Worm (Caenorhabditis elegans) whole organism, L4 larva: Measurements from ENCODE around the gene Y34B4A.4.

Experiments
- D1046.2 ChIP-seq: fragments of 200-800 bp; sonication (Bioruptor generic); IDR thresholded peaks from 2 replicates; pipeline ENCODE4 v1.3.6; 2022; ENCODE audit warnings: missing genetic modification characterization, missing compliant biosample characterization
- Y48G9A.11 ChIP-seq: fragments of 200-800 bp; sonication (Bioruptor generic); IDR thresholded peaks from 2 replicates; pipeline ENCODE4 v1.3.6; 2022; ENCODE audit warnings: missing genetic modification reagents, missing genetic modification characterization, missing compliant biosample characterization
- Y5F2A.4 ChIP-seq: fragments of 200-800 bp; sonication (Bioruptor generic); optimal IDR thresholded peaks from 2 replicates; lab custom pipeline; 2018; ENCODE audit warnings: mild to moderate bottlenecking, missing genetic modification characterization, missing compliant biosample characterization
- Y75B8A.6 ChIP-seq: fragments of 200-800 bp; sonication (Bioruptor generic); IDR thresholded peaks from 2 replicates; pipeline ENCODE4 v1.3.6; 2022; ENCODE audit warnings: missing genetic modification reagents, missing genetic modification characterization, missing compliant biosample characterization
- ZK337.2 ChIP-seq: fragments of 200-800 bp; sonication (Bioruptor generic); IDR thresholded peaks from 2 replicates; pipeline ENCODE4 v1.3.6; 2022; ENCODE audit warnings: missing genetic modification reagents, missing genetic modification characterization, missing compliant biosample characterization
- ZK546.5 ChIP-seq, 2 experiments: sonication (generic microtip); optimal IDR thresholded peaks; 2 replicates each; lab custom pipeline; 2017; ENCODE audit warnings: missing biosample characterization in 2 of 2, missing genetic modification characterization in 2 of 2
- aha-1 ChIP-seq: fragments of 150-350 bp; peaks from one replicate; lab custom pipeline; 2014; ENCODE audit warnings: missing biosample characterization, missing genetic modification characterization
- arid-1 ChIP-seq: fragments of 200-800 bp; sonication (Bioruptor generic); conservative IDR thresholded peaks from 2 replicates; pipeline ENCODE4 v1.3.6; 2022; ENCODE audit warnings: missing genetic modification reagents, missing genetic modification characterization, missing compliant biosample characterization
- ceh-28 ChIP-seq: fragments of 150-350 bp; optimal IDR thresholded peaks from 2 replicates; lab custom pipeline; 2014; ENCODE audit warnings: missing biosample characterization, missing genetic modification reagents, missing genetic modification characterization
- ceh-32 ChIP-seq: sonication (generic microtip); optimal IDR thresholded peaks from 2 replicates; lab custom pipeline; 2016; ENCODE audit warnings: mild to moderate bottlenecking, missing genetic modification characterization, missing compliant biosample characterization; ENCODE audit not compliant: poor library complexity
- ceh-82 ChIP-seq: sonication (generic microtip); optimal IDR thresholded peaks from 2 replicates; lab custom pipeline; 2017; ENCODE audit warnings: missing biosample characterization, missing genetic modification characterization
- ctbp-1 ChIP-seq: fragments of 200-800 bp; sonication (Bioruptor generic); IDR thresholded peaks from 2 replicates; pipeline ENCODE4 v1.3.6; 2022; ENCODE audit warnings: missing genetic modification reagents, missing genetic modification characterization, missing compliant biosample characterization
- daf-12 ChIP-seq: fragments of 150-350 bp; optimal IDR thresholded peaks from 2 replicates; lab custom pipeline; 2014; ENCODE audit warnings: missing biosample characterization, missing genetic modification reagents, missing genetic modification characterization
- daf-16 ChIP-seq, 3 experiments: sonication (generic microtip); optimal IDR thresholded peaks; 2 replicates each; lab custom pipeline; 2016 to 2017; ENCODE audit warnings: missing genetic modification characterization in 3 of 3, missing genetic modification reagents in 3 of 3, mild to moderate bottlenecking in 2 of 3, missing compliant biosample characterization in 2 of 3, missing biosample characterization in 1 of 3, moderate library complexity in 1 of 3
- daf-19 ChIP-seq: fragments of 200-800 bp; sonication (Bioruptor generic); conservative IDR thresholded peaks from 2 replicates; pipeline ENCODE4 v1.3.6; 2022; ENCODE audit warnings: missing genetic modification characterization, missing compliant biosample characterization
- dmd-6 ChIP-seq: fragments of 200-800 bp; sonication (Bioruptor generic); IDR thresholded peaks from 2 replicates; pipeline ENCODE4 v1.3.6; 2022; ENCODE audit warnings: missing genetic modification reagents, missing genetic modification characterization, missing compliant biosample characterization
- dmd-9 ChIP-seq: fragments of 200-800 bp; sonication (Bioruptor generic); IDR thresholded peaks from 2 replicates; pipeline ENCODE4 v1.3.6; 2022; ENCODE audit warnings: missing genetic modification reagents, missing genetic modification characterization, missing compliant biosample characterization
- dpl-1 ChIP-seq: fragments of 150-350 bp; optimal IDR thresholded peaks from 2 replicates; lab custom pipeline; 2014; ENCODE audit warnings: missing biosample characterization, missing genetic modification reagents, missing genetic modification characterization
- egl-27 ChIP-seq: sonication (generic microtip); optimal IDR thresholded peaks from 3 replicates; lab custom pipeline; 2017; ENCODE audit warnings: missing biosample characterization, missing genetic modification reagents, missing genetic modification characterization
- egl-43 ChIP-seq: fragments of 200-800 bp; sonication (Bioruptor generic); IDR thresholded peaks from 2 replicates; pipeline ENCODE4 v1.3.6; 2022; ENCODE audit warnings: missing genetic modification reagents, missing genetic modification characterization, missing compliant biosample characterization
- fos-1 ChIP-seq: fragments of 150-350 bp; optimal IDR thresholded peaks from 2 replicates; lab custom pipeline; 2014; ENCODE audit warnings: missing biosample characterization, missing genetic modification characterization
- hif-1 ChIP-seq, 2 experiments: sonication (generic microtip); optimal IDR thresholded peaks; 2 replicates each; lab custom pipeline; 2016 to 2017; ENCODE audit warnings: missing compliant biosample characterization in 2 of 2, missing genetic modification characterization in 2 of 2, missing genetic modification reagents in 2 of 2, missing genotype in 2 of 2, mild to moderate bottlenecking in 1 of 2
- hlh-11 ChIP-seq: fragments of 200-800 bp; sonication (Bioruptor generic); optimal IDR thresholded peaks from 2 replicates; lab custom pipeline; 2018; ENCODE audit warnings: mild to moderate bottlenecking, missing genetic modification characterization, missing compliant biosample characterization
- hlh-30 ChIP-seq: sonication (generic microtip); optimal IDR thresholded peaks from 2 replicates; lab custom pipeline; 2017; ENCODE audit warnings: antibody characterized with exemption, mild to moderate bottlenecking, missing genetic modification characterization, missing compliant biosample characterization; ENCODE audit not compliant: insufficient read depth
- jun-1 ChIP-seq: fragments of 150-350 bp; optimal IDR thresholded peaks from 2 replicates; lab custom pipeline; 2014; ENCODE audit warnings: missing biosample characterization, missing genetic modification reagents, missing genetic modification characterization
- lim-7 ChIP-seq: fragments of 200-800 bp; sonication (Bioruptor generic); IDR thresholded peaks from 2 replicates; pipeline ENCODE4 v1.3.6; 2022; ENCODE audit warnings: missing genetic modification characterization, missing compliant biosample characterization
- lin-13 ChIP-seq: fragments of 150-350 bp; optimal IDR thresholded peaks from 2 replicates; lab custom pipeline; 2014; ENCODE audit warnings: missing biosample characterization, missing genetic modification reagents, missing genetic modification characterization
- lin-29 ChIP-seq: fragments of 200-800 bp; sonication (Bioruptor generic); IDR thresholded peaks from 2 replicates; pipeline ENCODE4 v1.3.6; 2022; ENCODE audit warnings: missing genetic modification reagents, missing genetic modification characterization, missing compliant biosample characterization
- lir-3 ChIP-seq: sonication (generic microtip); optimal IDR thresholded peaks from 2 replicates; lab custom pipeline; 2016; ENCODE audit warnings: mild to moderate bottlenecking, missing genetic modification characterization, missing compliant biosample characterization
- madf-9 ChIP-seq: fragments of 200-800 bp; sonication (Bioruptor generic); conservative IDR thresholded peaks from 2 replicates; pipeline ENCODE4 v1.3.6; 2022; ENCODE audit warnings: missing genetic modification reagents, missing genetic modification characterization, missing compliant biosample characterization
- mdl-1 ChIP-seq, 2 experiments: fragments of 150-350 bp in 1 of 2; sonication (generic microtip) in 1 of 2; optimal IDR thresholded peaks; 2 replicates each; lab custom pipeline; 2014 to 2017; ENCODE audit warnings: missing biosample characterization in 2 of 2, missing genetic modification characterization in 2 of 2
- mep-1 ChIP-seq: fragments of 150-350 bp; sonication (generic microtip); optimal IDR thresholded peaks from 3 replicates; lab custom pipeline; 2014; ENCODE audit warnings: missing biosample characterization, missing genetic modification characterization
- mes-2 ChIP-seq: sonication (generic microtip); optimal IDR thresholded peaks from 2 replicates; lab custom pipeline; 2016; ENCODE audit warnings: missing genotype, mild to moderate bottlenecking, missing genetic modification characterization, missing compliant biosample characterization; ENCODE audit not compliant: poor library complexity, severe bottlenecking
- mxl-2 ChIP-seq: fragments of 200-800 bp; sonication (Bioruptor generic); conservative IDR thresholded peaks from 2 replicates; pipeline ENCODE4 v1.3.6; 2022; ENCODE audit warnings: missing genetic modification reagents, missing genetic modification characterization, missing compliant biosample characterization
- nhr-102 ChIP-seq: sonication (generic microtip); optimal IDR thresholded peaks from 2 replicates; lab custom pipeline; 2016; ENCODE audit warnings: mild to moderate bottlenecking, missing genetic modification characterization, moderate library complexity, missing compliant biosample characterization
- nhr-11 ChIP-seq: fragments of 150-350 bp; optimal IDR thresholded peaks from 2 replicates; lab custom pipeline; 2014; ENCODE audit warnings: missing biosample characterization, missing genetic modification characterization
- nhr-237 ChIP-seq: sonication (generic microtip); optimal IDR thresholded peaks from 2 replicates; lab custom pipeline; 2017; ENCODE audit warnings: missing biosample characterization, missing genetic modification characterization
- nhr-25 ChIP-seq: sonication (generic microtip); optimal IDR thresholded peaks from 2 replicates; lab custom pipeline; 2017; ENCODE audit warnings: missing genetic modification characterization, mild to moderate bottlenecking, missing compliant biosample characterization, antibody characterized with exemption, moderate library complexity, borderline replicate concordance; ENCODE audit not compliant: insufficient read depth
- nhr-41 ChIP-seq: fragments of 200-800 bp; sonication (Bioruptor generic); IDR thresholded peaks from 2 replicates; pipeline ENCODE4 v1.3.6; 2022; ENCODE audit warnings: missing genetic modification reagents, missing genetic modification characterization, missing compliant biosample characterization
- nhr-76 ChIP-seq: fragments of 150-350 bp; optimal IDR thresholded peaks from 2 replicates; lab custom pipeline; 2014; ENCODE audit warnings: missing biosample characterization, missing genetic modification characterization
- nhr-77 ChIP-seq: fragments of 150-350 bp; optimal IDR thresholded peaks from 2 replicates; lab custom pipeline; 2014; ENCODE audit warnings: missing biosample characterization, missing genetic modification characterization
- pha-4 ChIP-seq, 2 experiments: fragments of 150-350 bp in 1 of 2; fragments of 200-800 bp in 1 of 2; sonication (Bioruptor generic) in 1 of 2; IDR thresholded peaks in 1 of 2; optimal IDR thresholded peaks in 1 of 2; 2 replicates each; pipeline versions ENCODE4 v1.3.6 to Lab custom; 2014 to 2022; ENCODE audit warnings: missing genetic modification characterization in 2 of 2, missing genetic modification reagents in 2 of 2, missing biosample characterization in 1 of 2, missing compliant biosample characterization in 1 of 2
- sdz-12 ChIP-seq: fragments of 200-800 bp; sonication (Bioruptor generic); optimal IDR thresholded peaks from 2 replicates; lab custom pipeline; 2018; ENCODE audit warnings: mild to moderate bottlenecking, missing genetic modification characterization, missing compliant biosample characterization
- snpc-4 ChIP-seq: fragments of 150-350 bp; optimal IDR thresholded peaks from 2 replicates; lab custom pipeline; 2014; ENCODE audit warnings: missing biosample characterization, missing genetic modification characterization
- unc-39 ChIP-seq: sonication (generic microtip); optimal IDR thresholded peaks from 2 replicates; lab custom pipeline; 2017; ENCODE audit warnings: missing biosample characterization, missing genetic modification characterization
- vab-7 ChIP-seq: fragments of 200-800 bp; sonication (Bioruptor generic); IDR thresholded peaks from 2 replicates; pipeline ENCODE4 v1.3.6; 2022; ENCODE audit warnings: missing genetic modification reagents, missing genetic modification characterization, missing compliant biosample characterization
- zag-1 ChIP-seq: fragments of 150-350 bp; optimal IDR thresholded peaks from 2 replicates; lab custom pipeline; 2014; ENCODE audit warnings: missing biosample characterization, missing genetic modification characterization
- zfp-3 ChIP-seq: fragments of 200-800 bp; sonication (Bioruptor generic); conservative IDR thresholded peaks from 2 replicates; pipeline ENCODE4 v1.3.6; 2022; ENCODE audit warnings: missing genetic modification reagents, missing genetic modification characterization, missing compliant biosample characterization
- ztf-7 ChIP-seq: fragments of 150-350 bp; optimal IDR thresholded peaks from 2 replicates; lab custom pipeline; 2014; ENCODE audit warnings: missing biosample characterization, missing genetic modification characterization

The Y34B4A.4 gene

DNA sequence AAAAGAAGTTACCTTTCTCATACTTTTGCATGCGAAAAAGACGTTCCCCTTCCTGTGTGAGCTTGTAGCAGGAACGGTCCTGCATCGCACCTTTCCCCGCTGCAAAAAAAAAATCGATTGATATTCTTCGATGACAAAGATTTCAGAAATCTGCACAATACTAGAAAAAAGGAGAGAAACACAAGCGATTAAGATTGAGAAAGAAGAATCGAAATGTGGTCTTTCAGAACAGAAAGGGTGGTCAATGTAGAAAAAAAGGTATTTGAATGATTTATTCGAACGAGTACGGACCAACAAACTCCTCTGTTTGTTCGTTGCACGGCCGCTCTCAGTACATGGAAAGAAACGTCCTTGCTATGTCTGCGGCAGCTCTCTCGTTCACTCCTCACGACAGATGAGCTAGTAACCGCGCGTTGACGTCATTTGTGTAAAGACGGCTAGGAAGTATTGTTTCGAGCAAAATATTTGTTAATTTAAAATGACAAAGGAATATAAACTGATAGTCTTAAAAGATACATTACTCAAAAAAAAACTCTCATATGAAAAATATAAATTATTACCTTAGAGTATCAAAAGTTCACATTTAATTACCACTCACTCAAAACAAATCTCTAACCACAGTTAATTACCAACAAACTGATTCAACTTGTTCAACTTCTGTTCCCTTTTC is 34.0 kb downstream of the Y34B4A.4 start, which contains the start of gene ift-81 (continued):
- TF ChIP-seq Y48G9A.11 (GFP tag; lab: Robert Waterston, UW) (no peak), dmd-9 (GFP tag; lab: Robert Waterston, UW) (no peak), daf-19 (GFP tag; lab: Robert Waterston, UW) (no peak), lir-3 (tag; lab: Kevin White, UChicago) (no peak), mes-2 (tag; lab: Kevin White, UChicago) (no peak), mxl-2 (GFP tag; lab: Robert Waterston, UW) (no peak), Y75B8A.6 (GFP tag; lab: Robert Waterston, UW) (no peak), ceh-28 (tag; lab: Kevin White, UChicago) (no peak), dpl-1 (GFP tag; lab: Kevin White, UChicago) (no peak), fos-1 (tag; lab: Kevin White, UChicago) (no peak), dmd-6 (GFP tag; lab: Robert Waterston, UW) (0 out of 2 replicates have a peak, but pooled peaks have one; percentile 16), zag-1 (tag; lab: Kevin White, UChicago) (no peak), arid-1 (GFP tag; lab: Robert Waterston, UW) (no peak), egl-27 (tag; lab: Kevin White, UChicago) (no peak), D1046.2 (GFP tag; lab: Robert Waterston, UW) (no peak), Y5F2A.4 (no peak), lin-13 (no peak), ceh-82 (tag; lab: Kevin White, UChicago) (no peak), ZK337.2 (no peak), hlh-11 (peak; percentile 20), vab-7 (no peak), nhr-76 (tag; lab: Kevin White, UChicago) (no peak), daf-12 (tag; lab: Kevin White, UChicago) (no peak), unc-39 (tag; lab: Kevin White, UChicago) (no peak), aha-1 (tag; lab: Kevin White, UChicago) (peak; percentile 96), daf-16 (GFP tag; optimal IDR thresholded peaks at IDR 0.05; lab: Kevin White, UChicago) (no peak), daf-16 (tag; optimal IDR thresholded peaks at IDR 0.05; lab: Kevin White, UChicago) (no peak), lin-29 (GFP tag; lab: Robert Waterston, UW) (no peak), nhr-237 (tag; lab: Kevin White, UChicago) (no peak), ceh-32 (tag; lab: Kevin White, UChicago) (no peak), nhr-11 (tag; lab: Kevin White, UChicago) (no peak), zfp-3 (no peak), egl-43 (GFP tag; lab: Robert Waterston, UW) (no peak), ctbp-1 (GFP tag; lab: Robert Waterston, UW) (no peak), pha-4 (GFP tag; IDR thresholded peaks at IDR 0.05; lab: Robert Waterston, UW) (no peak), pha-4 (tag; optimal IDR thresholded peaks at IDR 0.05; lab: Kevin White, UChicago) (no peak), lim-7 (GFP tag; lab: Robert Waterston, UW) (no peak), nhr-77 (tag; lab: Kevin White, UChicago) (no peak), hif-1 (tag; optimal IDR thresholded peaks at IDR 0.05; lab: Kevin White, UChicago) (peak in 1 of 2 experiments; percentile 5), mdl-1 (tag; optimal IDR thresholded peaks at IDR 0.05; lab: Kevin White, UChicago) (no peak), nhr-102 (tag; lab: Kevin White, UChicago) (no peak), nhr-41 (no peak), nhr-25 (tag; lab: Kevin White, UChicago) (no peak), snpc-4 (tag; lab: Kevin White, UChicago) (no peak), madf-9 (GFP tag; lab: Robert Waterston, UW) (no peak), mep-1 (tag; lab: Kevin White, UChicago) (peak; percentile 54), jun-1 (no peak), ztf-7 (no peak), sdz-12 (GFP tag; lab: Kevin White, UChicago) (no peak), ZK546.5 (tag; optimal IDR thresholded peaks at IDR 0.05; lab: Kevin White, UChicago) (no peak), hlh-30 (tag; lab: Kevin White, UChicago) (peak; percentile 2)
